Worm (Caenorhabditis elegans) whole organism, L2 larva: Measurements from ENCODE around the gene F46E10.3.

Experiments used
- R02D3.7 ChIP-seq: fragments of 150-350 bp; optimal IDR thresholded peaks from 2 replicates; lab custom pipeline; 2014; ENCODE audit warnings: missing biosample characterization, missing genetic modification characterization
- Y55F3AM.14 ChIP-seq: fragments of 200-800 bp; sonication (Bioruptor generic); optimal IDR thresholded peaks from 2 replicates; lab custom pipeline; 2018; ENCODE audit warnings: mild to moderate bottlenecking, missing genetic modification characterization, missing compliant biosample characterization
- ZK546.5 ChIP-seq: sonication (generic microtip); optimal IDR thresholded peaks from 2 replicates; lab custom pipeline; 2017; ENCODE audit warnings: missing biosample characterization, missing genetic modification characterization
- alr-1 ChIP-seq: fragments of 150-350 bp; optimal IDR thresholded peaks from 2 replicates; lab custom pipeline; 2014; ENCODE audit warnings: missing biosample characterization, missing genetic modification characterization
- ama-1 ChIP-seq: fragments of 150-350 bp; optimal IDR thresholded peaks from 2 replicates; lab custom pipeline; 2018; ENCODE audit warnings: inconsistent platforms
- ceh-16 ChIP-seq: fragments of 150-350 bp; optimal IDR thresholded peaks from 2 replicates; lab custom pipeline; 2014; ENCODE audit warnings: missing biosample characterization, missing genetic modification characterization
- ceh-82 ChIP-seq: fragments of 150-350 bp; optimal IDR thresholded peaks from 2 replicates; lab custom pipeline; 2014; ENCODE audit warnings: missing biosample characterization, missing genetic modification characterization
- crh-2 ChIP-seq: sonication (generic microtip); optimal IDR thresholded peaks from 2 replicates; lab custom pipeline; 2017; ENCODE audit warnings: missing biosample characterization, missing genetic modification characterization
- egl-27 ChIP-seq: sonication (generic microtip); optimal IDR thresholded peaks from 3 replicates; lab custom pipeline; 2017; ENCODE audit warnings: missing biosample characterization, missing genetic modification reagents, missing genetic modification characterization
- fos-1 ChIP-seq: fragments of 150-350 bp; optimal IDR thresholded peaks from 2 replicates; lab custom pipeline; 2014; ENCODE audit warnings: missing biosample characterization, missing genetic modification characterization
- gmeb-1 ChIP-seq: fragments of 150-350 bp; optimal IDR thresholded peaks from 2 replicates; lab custom pipeline; 2014; ENCODE audit warnings: missing biosample characterization, missing genetic modification characterization
- lin-11 ChIP-seq: fragments of 150-350 bp; sonication (generic microtip); optimal IDR thresholded peaks from 2 replicates; lab custom pipeline; 2014; ENCODE audit warnings: missing biosample characterization, missing genetic modification characterization, inconsistent platforms, mixed read lengths
- lin-13 ChIP-seq: fragments of 150-350 bp; optimal IDR thresholded peaks from 2 replicates; lab custom pipeline; 2014; ENCODE audit warnings: missing biosample characterization, missing genetic modification reagents, missing genetic modification characterization
- lin-39 ChIP-seq: fragments of 150-350 bp; optimal IDR thresholded peaks from 2 replicates; lab custom pipeline; 2014; ENCODE audit warnings: missing biosample characterization, missing genetic modification reagents, missing genetic modification characterization
- lsy-2 ChIP-seq, 2 experiments: fragments of 150-350 bp in 1 of 2; sonication (generic microtip) in 1 of 2; optimal IDR thresholded peaks; 2 replicates each; lab custom pipeline; 2014 to 2017; ENCODE audit warnings: missing biosample characterization in 2 of 2, missing genetic modification characterization in 2 of 2
- mab-5 ChIP-seq: fragments of 150-350 bp; optimal IDR thresholded peaks from 2 replicates; lab custom pipeline; 2014; ENCODE audit warnings: missing biosample characterization, missing genetic modification characterization
- nhr-10 ChIP-seq: sonication (generic microtip); optimal IDR thresholded peaks from 2 replicates; lab custom pipeline; 2017; ENCODE audit warnings: missing biosample characterization, missing genetic modification characterization
- nhr-11 ChIP-seq: fragments of 150-350 bp; optimal IDR thresholded peaks from 2 replicates; lab custom pipeline; 2014; ENCODE audit warnings: missing biosample characterization, missing genetic modification characterization
- nhr-129 ChIP-seq: fragments of 150-350 bp; optimal IDR thresholded peaks from 2 replicates; lab custom pipeline; 2014; ENCODE audit warnings: missing biosample characterization, missing genetic modification characterization
- nhr-21 ChIP-seq: fragments of 150-350 bp; optimal IDR thresholded peaks from 2 replicates; lab custom pipeline; 2014; ENCODE audit warnings: missing biosample characterization, missing genetic modification characterization
- nhr-23 ChIP-seq: fragments of 150-350 bp; optimal IDR thresholded peaks from 2 replicates; lab custom pipeline; 2014; ENCODE audit warnings: missing biosample characterization, missing genetic modification reagents, missing genetic modification characterization
- nhr-237 ChIP-seq: fragments of 150-350 bp; optimal IDR thresholded peaks from 2 replicates; lab custom pipeline; 2014; ENCODE audit warnings: missing biosample characterization, missing genetic modification characterization
- nhr-25 ChIP-seq: fragments of 150-350 bp; sonication (generic microtip); optimal IDR thresholded peaks from 3 replicates; lab custom pipeline; 2014; ENCODE audit warnings: missing biosample characterization, missing genetic modification characterization
- nhr-6 ChIP-seq: fragments of 150-350 bp; optimal IDR thresholded peaks from 2 replicates; lab custom pipeline; 2014; ENCODE audit warnings: missing biosample characterization, missing genetic modification characterization
- nhr-77 ChIP-seq: fragments of 150-350 bp; optimal IDR thresholded peaks from 2 replicates; lab custom pipeline; 2014; ENCODE audit warnings: missing biosample characterization, missing genetic modification characterization
- peb-1 ChIP-seq: fragments of 150-350 bp; optimal IDR thresholded peaks from 2 replicates; lab custom pipeline; 2014; ENCODE audit warnings: missing biosample characterization, missing genetic modification characterization
- sem-4 ChIP-seq: fragments of 150-350 bp; optimal IDR thresholded peaks from 2 replicates; lab custom pipeline; 2014; ENCODE audit warnings: missing biosample characterization, missing genetic modification reagents, missing genetic modification characterization
- skn-1 ChIP-seq: sonication (generic microtip); optimal IDR thresholded peaks from 2 replicates; lab custom pipeline; 2017; ENCODE audit warnings: missing biosample characterization, missing genetic modification characterization
- sma-3 ChIP-seq: sonication (generic microtip); optimal IDR thresholded peaks from 2 replicates; lab custom pipeline; 2016; ENCODE audit warnings: missing genetic modification reagents, missing genetic modification characterization, missing compliant biosample characterization
- sma-9 ChIP-seq, 2 experiments: fragments of 150-350 bp in 1 of 2; sonication (generic microtip) in 1 of 2; optimal IDR thresholded peaks; 2 replicates each; lab custom pipeline; 2014 to 2016; ENCODE audit warnings: missing genetic modification characterization in 2 of 2, mild to moderate bottlenecking in 1 of 2, missing biosample characterization in 1 of 2, missing compliant biosample characterization in 1 of 2, missing genetic modification reagents in 1 of 2, moderate library complexity in 1 of 2
- snpc-4 ChIP-seq: fragments of 150-350 bp; optimal IDR thresholded peaks from 2 replicates; lab custom pipeline; 2014; ENCODE audit warnings: missing biosample characterization, missing genetic modification characterization
- unc-39 ChIP-seq: fragments of 150-350 bp; optimal IDR thresholded peaks from 2 replicates; lab custom pipeline; 2014; ENCODE audit warnings: missing biosample characterization, missing genetic modification characterization
- unc-55 ChIP-seq: fragments of 150-350 bp; sonication (generic microtip); optimal IDR thresholded peaks from 3 replicates; lab custom pipeline; 2014; ENCODE audit warnings: missing biosample characterization, missing genetic modification reagents, missing genetic modification characterization
- ztf-1 ChIP-seq: fragments of 200-800 bp; sonication (Bioruptor generic); conservative IDR thresholded peaks from 2 replicates; pipeline ENCODE4 v1.3.6; 2022; ENCODE audit warnings: missing genetic modification characterization, missing compliant biosample characterization
- ztf-4 ChIP-seq: fragments of 150-350 bp; optimal IDR thresholded peaks from 2 replicates; lab custom pipeline; 2014; ENCODE audit warnings: missing biosample characterization, missing genetic modification characterization

The F46E10.3 gene

ce11 chrV:6541875-6542274, 23.8 kb downstream of the F46E10.3 start:
- TF ChIP-seq nhr-25 = peak; percentile 21
- peak; percentile 25 for TF ChIP-seq fos-1 (tag; lab: Kevin White, UChicago)
- TF ChIP-seq Y55F3AM.14 (GFP tag; lab: Kevin White, UChicago) = peak; percentile 25
- peak; percentile 3 for TF ChIP-seq sma-9 (GFP tag; optimal IDR thresholded peaks at IDR 0.05; lab: Kevin White, UChicago)
- no peak for TF ChIP-seq sma-9 (tag; optimal IDR thresholded peaks at IDR 0.05; lab: Kevin White, UChicago)
- peak; percentile 10 for TF ChIP-seq nhr-129 (tag; lab: Kevin White, UChicago)
- TF ChIP-seq mab-5 = no peak
- TF ChIP-seq nhr-21 (tag; lab: Kevin White, UChicago) = peak; percentile 55
- no peak for TF ChIP-seq snpc-4 (tag; lab: Kevin White, UChicago)

- TF ChIP-seq skn-1 (no peak), ceh-16 (tag; lab: Kevin White, UChicago) (no peak), sma-3 (GFP tag; lab: Kevin White, UChicago) (peak; percentile 4), sma-9 (GFP tag; optimal IDR thresholded peaks at IDR 0.05; lab: Kevin White, UChicago) (peak; percentile 30), sma-9 (tag; optimal IDR thresholded peaks at IDR 0.05; lab: Kevin White, UChicago) (no peak), lsy-2 (tag; optimal IDR thresholded peaks at IDR 0.05; lab: Kevin White, UChicago) (no peak), egl-27 (tag; lab: Kevin White, UChicago) (no peak), nhr-10 (tag; lab: Kevin White, UChicago) (no peak), nhr-23 (no peak), crh-2 (tag; lab: Kevin White, UChicago) (no peak), nhr-77 (no peak), nhr-237 (tag; lab: Kevin White, UChicago) (no peak), nhr-21 (tag; lab: Kevin White, UChicago) (no peak), nhr-11 (no peak), sem-4 (tag; lab: Kevin White, UChicago) (no peak), ceh-82 (tag; lab: Kevin White, UChicago) (no peak), ztf-4 (tag; lab: Kevin White, UChicago) (no peak), fos-1 (tag; lab: Kevin White, UChicago) (peak; percentile 8), unc-55 (GFP tag; lab: Kevin White, UChicago) (no peak), gmeb-1 (tag; lab: Kevin White, UChicago) (no peak), ama-1 (lab: Kevin White, UChicago) (no peak), nhr-6 (tag; lab: Kevin White, UChicago) (no peak)
- TF ChIP-seq, all 48 proteins: peak for 3
Measured at ce11 chrV:6544999-6545398, 26.9 kb downstream of the F46E10.3 start.

- TF ChIP-seq peb-1 (tag; lab: Kevin White, UChicago) (no peak), ztf-1 (GFP tag; lab: Robert Waterston, UW) (no peak), unc-39 (tag; lab: Kevin White, UChicago) (no peak), sma-9 (GFP tag; optimal IDR thresholded peaks at IDR 0.05; lab: Kevin White, UChicago) (no peak), sma-9 (tag; optimal IDR thresholded peaks at IDR 0.05; lab: Kevin White, UChicago) (no peak), lin-11 (no peak), nhr-11 (no peak), ZK546.5 (tag; lab: Kevin White, UChicago) (no peak), sma-3 (GFP tag; lab: Kevin White, UChicago) (no peak), alr-1 (no peak), ztf-4 (tag; lab: Kevin White, UChicago) (no peak), nhr-6 (tag; lab: Kevin White, UChicago) (no peak), sem-4 (tag; lab: Kevin White, UChicago) (no peak), fos-1 (tag; lab: Kevin White, UChicago) (peak; percentile 82), nhr-77 (no peak), nhr-25 (no peak), unc-55 (GFP tag; lab: Kevin White, UChicago) (peak; percentile 8), R02D3.7 (tag; lab: Kevin White, UChicago) (no peak), crh-2 (tag; lab: Kevin White, UChicago) (peak; percentile 6), nhr-237 (tag; lab: Kevin White, UChicago) (no peak), lin-13 (no peak), lin-39 (tag; lab: Kevin White, UChicago) (no peak), nhr-21 (tag; lab: Kevin White, UChicago) (no peak), nhr-129 (tag; lab: Kevin White, UChicago) (no peak)
Measured at ce11 chrV:6546450-6547171, 28.5 kb downstream of the F46E10.3 start, which contains the start of gene dre-1. dre-1 (minus strand) TSS chrV:6546500.
